Worm (Caenorhabditis elegans): ENCODE data around the gene popl-7.
A peak's percentile ranks its signal among the peaks of the same experiment; 100 is the strongest.

The popl-7 gene

ce11 chrIV:13322429-13322828 lies 48.1 kb upstream of the popl-7 start (continued):
- TF ChIP-seq cebp-1 (GFP tag; IDR thresholded peaks at IDR 0.05) (no peak), cebp-1 (tag; optimal IDR thresholded peaks at IDR 0.05) (peak; percentile 71), ztf-25 (GFP tag; IDR thresholded peaks at IDR 0.05) (no peak), aptf-3 (GFP tag; IDR thresholded peaks at IDR 0.05) (no peak), lin-40 (tag; optimal IDR thresholded peaks at IDR 0.05) (peak; percentile 81), D2030.7 (GFP tag; IDR thresholded peaks at IDR 0.05) (no peak), F10E7.11 (tag; optimal IDR thresholded peaks at IDR 0.05) (no peak), mxl-1 (tag; optimal IDR thresholded peaks at IDR 0.05) (no peak), F55B11.4 (tag; optimal IDR thresholded peaks at IDR 0.05; ENCODE audit: borderline replicate concordance, insufficient read depth) (no peak), B0019.2 (GFP tag; conservative IDR thresholded peaks at IDR 0.05) (no peak), snpc-1.3 (tag; optimal IDR thresholded peaks at IDR 0.05; ENCODE audit: insufficient read depth) (no peak), sptf-2 (GFP tag; optimal IDR thresholded peaks at IDR 0.05) (no peak), snpc-4 (GFP tag; optimal IDR thresholded peaks at IDR 0.05) (no peak), snpc-4 (tag; optimal IDR thresholded peaks at IDR 0.05) (peak in 3 of 4 experiments; percentile 31 to 51 (median 42)), egl-18 (GFP tag; IDR thresholded peaks at IDR 0.05) (no peak), attf-3 (GFP tag; conservative IDR thresholded peaks at IDR 0.05) (no peak), lin-54 (GFP tag; optimal IDR thresholded peaks at IDR 0.05) (peak; percentile 43), F22D6.2 (tag; optimal IDR thresholded peaks at IDR 0.05) (no peak), nhr-80 (tag; optimal IDR thresholded peaks at IDR 0.05) (peak; percentile 92), hlh-12 (tag; optimal IDR thresholded peaks at IDR 0.05) (no peak), somi-1 (GFP tag; optimal IDR thresholded peaks at IDR 0.05) (peak; percentile 41), let-607 (tag; optimal IDR thresholded peaks at IDR 0.05) (peak; percentile 28 to 68), T26A5.8 (tag; optimal IDR thresholded peaks at IDR 0.05) (no peak), F33H1.4 (GFP tag; IDR thresholded peaks at IDR 0.05) (no peak), hlh-26 (GFP tag; conservative IDR thresholded peaks at IDR 0.05) (no peak), sea-2 (GFP tag; IDR thresholded peaks at IDR 0.05) (no peak), Y79H2A.3 (GFP tag; conservative IDR thresholded peaks at IDR 0.05) (no peak), ceh-40 (GFP tag; IDR thresholded peaks at IDR 0.05) (no peak), lsl-1 (GFP tag; optimal IDR thresholded peaks at IDR 0.05) (no peak), nfya-1 (tag; optimal IDR thresholded peaks at IDR 0.05; ENCODE audit: borderline replicate concordance, insufficient read depth) (no peak), rec-8 (tag; optimal IDR thresholded peaks at IDR 0.05) (no peak), egl-44 (GFP tag; IDR thresholded peaks at IDR 0.05) (0 out of 2 replicates have a peak, but pooled peaks have one; percentile 47), unc-130 (GFP tag; optimal IDR thresholded peaks at IDR 0.05) (no peak), C17E4.6 (GFP tag; IDR thresholded peaks at IDR 0.05) (no peak), lir-1 (GFP tag; conservative IDR thresholded peaks at IDR 0.05) (no peak), aptf-2 (GFP tag; conservative IDR thresholded peaks at IDR 0.05) (no peak), snpc-3.4 (tag; optimal IDR thresholded peaks at IDR 0.05) (peak; percentile 26), ztf-18 (tag; optimal IDR thresholded peaks at IDR 0.05) (peak; percentile 15), nfyb-1 (GFP tag; IDR thresholded peaks at IDR 0.05) (peak; percentile 79), lsy-27 (tag; optimal IDR thresholded peaks at IDR 0.05; ENCODE audit: borderline replicate concordance, insufficient read depth) (no peak), ceh-100 (GFP tag; IDR thresholded peaks at IDR 0.05) (no peak), pbrm-1 (GFP tag; IDR thresholded peaks at IDR 0.05) (no peak), mel-28 (tag; optimal IDR thresholded peaks at IDR 0.05; ENCODE audit: borderline replicate concordance) (no peak), fkh-3 (tag; optimal IDR thresholded peaks at IDR 0.05) (no peak), him-1 (tag; optimal IDR thresholded peaks at IDR 0.05) (no peak), ztf-26 (tag; optimal IDR thresholded peaks at IDR 0.05) (peak; percentile 51), egrh-3 (GFP tag; IDR thresholded peaks at IDR 0.05) (no peak), cebp-2 (GFP tag; IDR thresholded peaks at IDR 0.05) (no peak)

Measured in whole organism, young adult.